Worm (Caenorhabditis elegans): ENCODE results near the gene M01H9.2.

M01H9.2 gene

DNA sequence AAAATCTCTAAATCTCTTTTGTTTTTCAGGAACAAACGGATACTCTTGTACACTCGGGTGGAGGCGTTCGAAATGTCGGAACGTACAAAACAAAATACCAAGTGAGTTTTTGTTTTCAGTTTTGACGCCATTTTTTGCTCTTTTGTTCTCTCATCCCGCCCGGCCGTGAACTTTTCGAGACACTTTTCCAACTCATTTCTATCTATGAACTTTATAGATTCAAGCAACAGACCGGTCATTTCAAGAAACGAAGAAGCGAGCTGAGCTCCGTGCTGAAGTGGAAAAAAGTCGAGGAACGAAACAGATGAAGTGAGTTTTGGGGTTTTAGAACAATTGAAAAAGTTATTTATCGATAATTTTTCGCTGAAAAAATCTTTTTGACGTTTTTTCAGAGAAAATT lies 52.5 kb downstream of the M01H9.2 start:
- TF ChIP-seq pha-4 (tag; optimal IDR thresholded peaks at IDR 0.05) = no peak
- no peak for TF ChIP-seq lin-13 (tag; optimal IDR thresholded peaks at IDR 0.05)
